Worm (Caenorhabditis elegans) whole organism, L3 larva: Measurements from ENCODE around the gene Y67D2.2.

Experiments used
- ZK546.5 ChIP-seq: sonication (generic microtip); optimal IDR thresholded peaks from 2 replicates; lab custom pipeline; 2017; ENCODE audit warnings: missing biosample characterization, missing genetic modification characterization
- aly-2 ChIP-seq: fragments of 150-350 bp; optimal IDR thresholded peaks from 2 replicates; lab custom pipeline; 2014; ENCODE audit warnings: missing biosample characterization, missing genetic modification characterization
- ama-1 ChIP-seq: fragments of 150-350 bp; optimal IDR thresholded peaks from 2 replicates; lab custom pipeline; 2018
- ceh-16 ChIP-seq: sonication (generic microtip); optimal IDR thresholded peaks from 2 replicates; lab custom pipeline; 2017; ENCODE audit warnings: missing biosample characterization, missing genetic modification characterization
- ceh-82 ChIP-seq: fragments of 150-350 bp; optimal IDR thresholded peaks from 2 replicates; lab custom pipeline; 2014; ENCODE audit warnings: missing biosample characterization, missing genetic modification characterization
- ceh-9 ChIP-seq: sonication (generic microtip); optimal IDR thresholded peaks from 2 replicates; lab custom pipeline; 2018; ENCODE audit warnings: missing biosample characterization, missing genetic modification characterization
- egl-27 ChIP-seq: sonication (generic microtip); optimal IDR thresholded peaks from 4 replicates; lab custom pipeline; 2017; ENCODE audit warnings: missing biosample characterization, missing genetic modification reagents, missing genetic modification characterization
- egl-5 ChIP-seq: fragments of 150-350 bp; optimal IDR thresholded peaks from 2 replicates; lab custom pipeline; 2017; ENCODE audit warnings: missing biosample characterization, missing genetic modification reagents, missing genetic modification characterization, inconsistent platforms
- elt-1 ChIP-seq: fragments of 150-350 bp; optimal IDR thresholded peaks from 2 replicates; lab custom pipeline; 2014; ENCODE audit warnings: missing biosample characterization, missing genetic modification characterization
- elt-2 ChIP-seq: sonication (generic microtip); optimal IDR thresholded peaks from 2 replicates; lab custom pipeline; 2016; ENCODE audit warnings: missing genetic modification reagents, mild to moderate bottlenecking, missing genetic modification characterization, missing compliant biosample characterization
- elt-3 ChIP-seq, 3 experiments: fragments of 150-350 bp in 1 of 3; sonication (generic microtip) in 2 of 3; optimal IDR thresholded peaks; 2 replicates in 2 of 3; 4 replicates in 1 of 3; lab custom pipeline; 2014 to 2017; ENCODE audit warnings: missing biosample characterization in 3 of 3, missing genetic modification characterization in 3 of 3
- eor-1 ChIP-seq, 2 experiments: fragments of 150-350 bp; optimal IDR thresholded peaks; 2 replicates each; lab custom pipeline; 2014 to 2018; ENCODE audit warnings: missing biosample characterization in 2 of 2, missing genetic modification characterization in 2 of 2
- fkh-10 ChIP-seq: sonication (generic microtip); optimal IDR thresholded peaks from 2 replicates; lab custom pipeline; 2017; ENCODE audit warnings: missing biosample characterization, missing genetic modification reagents, missing genetic modification characterization
- fkh-2 ChIP-seq: fragments of 150-350 bp; optimal IDR thresholded peaks from 2 replicates; lab custom pipeline; 2014; ENCODE audit warnings: missing biosample characterization, missing genetic modification reagents, missing genetic modification characterization
- fos-1 ChIP-seq: fragments of 150-350 bp; optimal IDR thresholded peaks from 2 replicates; lab custom pipeline; 2014; ENCODE audit warnings: missing biosample characterization, missing genetic modification characterization
- hmg-11 ChIP-seq: sonication (generic microtip); optimal IDR thresholded peaks from 2 replicates; lab custom pipeline; 2016; ENCODE audit warnings: missing genetic modification characterization, missing compliant biosample characterization
- jun-1 ChIP-seq: fragments of 150-350 bp; optimal IDR thresholded peaks from 2 replicates; lab custom pipeline; 2014; ENCODE audit warnings: missing biosample characterization, missing genetic modification reagents, missing genetic modification characterization
- lin-15B ChIP-seq: fragments of 150-350 bp; optimal IDR thresholded peaks from 2 replicates; lab custom pipeline; 2014; ENCODE audit warnings: missing biosample characterization, missing genetic modification characterization
- lin-39 ChIP-seq: fragments of 150-350 bp; optimal IDR thresholded peaks from 2 replicates; lab custom pipeline; 2018; ENCODE audit warnings: missing biosample characterization, missing genetic modification reagents, missing genetic modification characterization
- lsy-12 ChIP-seq: sonication (generic microtip); optimal IDR thresholded peaks from 2 replicates; lab custom pipeline; 2016; ENCODE audit warnings: mild to moderate bottlenecking, missing genetic modification characterization, missing compliant biosample characterization
- mdl-1 ChIP-seq: fragments of 150-350 bp; optimal IDR thresholded peaks from 2 replicates; lab custom pipeline; 2014; ENCODE audit warnings: missing biosample characterization, missing genetic modification characterization
- mml-1 ChIP-seq: fragments of 150-350 bp; sonication (generic microtip); optimal IDR thresholded peaks from 3 replicates; lab custom pipeline; 2014; ENCODE audit warnings: missing biosample characterization, missing genetic modification characterization
- nfya-1 ChIP-seq: sonication (generic microtip); optimal IDR thresholded peaks from 2 replicates; lab custom pipeline; 2017; ENCODE audit warnings: missing genetic modification characterization, mild to moderate bottlenecking, missing compliant biosample characterization, antibody characterized with exemption, moderate library complexity; ENCODE audit not compliant: insufficient read depth
- nhr-11 ChIP-seq: fragments of 150-350 bp; optimal IDR thresholded peaks from 2 replicates; lab custom pipeline; 2014; ENCODE audit warnings: missing biosample characterization, missing genetic modification characterization
- nhr-12 ChIP-seq: fragments of 150-350 bp; optimal IDR thresholded peaks from 2 replicates; lab custom pipeline; 2014; ENCODE audit warnings: missing biosample characterization, missing genetic modification characterization
- nhr-23 ChIP-seq: fragments of 150-350 bp; optimal IDR thresholded peaks from 2 replicates; lab custom pipeline; 2014; ENCODE audit warnings: missing biosample characterization, missing genetic modification reagents, missing genetic modification characterization
- nhr-237 ChIP-seq: fragments of 150-350 bp; optimal IDR thresholded peaks from 2 replicates; lab custom pipeline; 2014; ENCODE audit warnings: missing biosample characterization, missing genetic modification characterization
- nhr-25 ChIP-seq: sonication (generic microtip); optimal IDR thresholded peaks from 2 replicates; lab custom pipeline; 2017; ENCODE audit warnings: missing biosample characterization, missing genetic modification characterization
- nhr-43 ChIP-seq: sonication (generic microtip); optimal IDR thresholded peaks from 2 replicates; lab custom pipeline; 2016; ENCODE audit warnings: mild to moderate bottlenecking, missing genetic modification characterization, missing compliant biosample characterization; ENCODE audit not compliant: poor library complexity, severe bottlenecking
- nhr-67 ChIP-seq: fragments of 150-350 bp; optimal IDR thresholded peaks from 2 replicates; lab custom pipeline; 2014; ENCODE audit warnings: missing biosample characterization, missing genetic modification characterization
- nhr-76 ChIP-seq: fragments of 150-350 bp; sonication (generic microtip); optimal IDR thresholded peaks from 5 replicates; lab custom pipeline; 2014; ENCODE audit warnings: missing biosample characterization, missing genetic modification characterization
- pha-4 ChIP-seq: fragments of 150-350 bp; optimal IDR thresholded peaks from 2 replicates; lab custom pipeline; 2014; ENCODE audit warnings: missing biosample characterization, missing genetic modification reagents, missing genetic modification characterization
- sea-2 ChIP-seq: fragments of 150-350 bp; sonication (generic microtip); optimal IDR thresholded peaks from 4 replicates; lab custom pipeline; 2014; ENCODE audit warnings: missing biosample characterization, missing genetic modification reagents, missing genetic modification characterization
- skn-1 ChIP-seq: fragments of 150-350 bp; optimal IDR thresholded peaks from 2 replicates; lab custom pipeline; 2014; ENCODE audit warnings: missing biosample characterization, missing genetic modification characterization
- tbx-2 ChIP-seq: sonication (generic microtip); optimal IDR thresholded peaks from 2 replicates; lab custom pipeline; 2016; ENCODE audit warnings: mild to moderate bottlenecking, missing genetic modification characterization, missing compliant biosample characterization
- unc-39 ChIP-seq: sonication (generic microtip); optimal IDR thresholded peaks from 4 replicates; lab custom pipeline; 2017; ENCODE audit warnings: missing biosample characterization, missing genetic modification characterization
- unc-62 ChIP-seq: fragments of 150-350 bp; sonication (generic microtip); optimal IDR thresholded peaks from 4 replicates; lab custom pipeline; 2014; ENCODE audit warnings: missing biosample characterization, missing genetic modification reagents, missing genetic modification characterization
- ztf-11 ChIP-seq: fragments of 150-350 bp; optimal IDR thresholded peaks from 2 replicates; lab custom pipeline; 2014; ENCODE audit warnings: missing biosample characterization, missing genetic modification characterization

Y67D2.2 gene

ce11 chrIII:1558441-1559159, at the start of gene Y67D2.2, which contains the start of gene eelo-1:
TSS of gene Y67D2.2 (plus strand) at chrIII:1558800.
TSS of gene eelo-1 (minus strand) at chrIII:1558529.
- TF ChIP-seq ceh-9 (no peak), ztf-11 (tag; lab: Kevin White, UChicago) (no peak), eor-1 (tag; optimal IDR thresholded peaks at IDR 0.05; lab: Kevin White, UChicago) (no peak), nhr-67 (tag; lab: Kevin White, UChicago) (no peak), fkh-10 (no peak), egl-27 (tag; lab: Kevin White, UChicago) (no peak), elt-2 (tag; lab: Kevin White, UChicago) (no peak), ceh-82 (tag; lab: Kevin White, UChicago) (no peak), ama-1 (lab: Kevin White, UChicago) (no peak), unc-62 (no peak), nfya-1 (peak; percentile 61), tbx-2 (tag; lab: Kevin White, UChicago) (no peak), sea-2 (GFP tag; lab: Kevin White, UChicago) (no peak), pha-4 (tag; lab: Kevin White, UChicago) (peak; percentile 74), fos-1 (tag; lab: Kevin White, UChicago) (no peak), nhr-43 (no peak), jun-1 (tag; lab: Kevin White, UChicago) (no peak), nhr-11 (no peak), hmg-11 (tag; lab: Kevin White, UChicago) (peak; percentile 49), egl-5 (tag; lab: Kevin White, UChicago) (peak; percentile 45), mml-1 (tag; lab: Kevin White, UChicago) (no peak), mdl-1 (tag; lab: Kevin White, UChicago) (no peak), nhr-76 (tag; lab: Kevin White, UChicago) (no peak), skn-1 (tag; lab: Kevin White, UChicago) (no peak), nhr-23 (tag; lab: Kevin White, UChicago) (peak; percentile 39), lin-15B (tag; lab: Kevin White, UChicago) (peak; percentile 54), lin-39 (tag; lab: Kevin White, UChicago) (no peak), nhr-12 (no peak), lsy-12 (tag; lab: Kevin White, UChicago) (no peak)

DNA sequence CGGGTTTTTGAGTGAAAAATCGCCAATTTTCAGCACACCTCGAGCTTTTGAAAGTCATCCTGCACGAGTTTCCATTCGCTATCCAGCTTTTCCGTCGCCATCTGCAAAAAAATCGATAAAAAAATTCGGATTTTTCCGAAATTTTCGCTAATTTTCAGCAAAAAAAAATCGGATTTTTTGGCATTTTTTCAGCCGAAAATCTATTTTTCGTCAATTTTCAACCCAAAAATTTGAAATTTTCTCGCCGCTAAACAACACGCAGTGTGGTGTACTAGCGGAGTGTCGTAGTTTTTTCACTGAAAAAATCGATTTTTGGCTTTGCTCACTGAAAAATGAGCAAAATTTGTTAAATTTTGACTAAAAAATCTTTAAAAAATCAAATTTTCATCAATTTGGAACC, 40.7 kb upstream of the Y67D2.2 start, which contains the start of gene tmem-120:
TSS of gene tmem-120 (minus strand) at position 101 of the 400 bp plus-strand sequence.
- no peak for TF ChIP-seq tbx-2 (tag; lab: Kevin White, UChicago)
- no peak for TF ChIP-seq fkh-10
- TF ChIP-seq unc-39 (tag; lab: Kevin White, UChicago) = no peak
- TF ChIP-seq jun-1 (tag; lab: Kevin White, UChicago) = no peak
- no peak for TF ChIP-seq ztf-11 (tag; lab: Kevin White, UChicago)
- no peak for TF ChIP-seq nhr-25
- TF ChIP-seq aly-2 = no peak
- TF ChIP-seq, all 47 proteins: peak for 0

- TF ChIP-seq elt-2 (tag; lab: Kevin White, UChicago) (peak; percentile 2), elt-3 (tag; optimal IDR thresholded peaks at IDR 0.05; lab: Kevin White, UChicago) (no peak)
Measured at ce11 chrIII:1519906-1520305, 38.7 kb upstream of the Y67D2.2 start.

DNA sequence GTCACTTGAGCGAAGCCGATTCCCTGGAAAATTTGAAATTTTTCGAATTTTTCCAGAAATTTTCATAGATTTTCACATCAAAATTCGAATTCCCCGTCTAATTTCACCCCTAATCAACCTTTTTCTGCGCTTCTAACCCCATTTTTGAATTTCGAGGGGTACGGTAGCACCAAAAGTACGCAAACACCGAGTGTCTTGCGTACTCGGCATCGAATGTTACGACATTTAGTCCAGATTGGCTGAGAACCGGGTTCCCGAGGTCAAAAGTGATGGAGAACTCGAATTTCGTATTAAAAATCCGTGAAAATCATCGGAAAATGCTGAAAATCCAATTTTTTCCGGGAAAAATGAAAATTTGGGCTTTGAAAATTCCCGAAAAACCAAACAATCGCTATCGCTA, 30.2 kb upstream of the Y67D2.2 start:
- TF ChIP-seq fkh-2 (tag; lab: Kevin White, UChicago) (no peak), ceh-16 (tag; lab: Kevin White, UChicago) (no peak), nhr-237 (no peak), ZK546.5 (tag; lab: Kevin White, UChicago) (no peak), elt-1 (tag; lab: Kevin White, UChicago) (no peak), tbx-2 (tag; lab: Kevin White, UChicago) (no peak)
- TF ChIP-seq, all 47 proteins: peak for 0
